Fruit fly (Drosophila melanogaster): Measurements from ENCODE around the gene Mcm6.

The Mcm6 gene

dm6 chrX:6683635-6684499, 9.7 kb downstream of the Mcm6 start, which contains the start of gene Pink1 (continued):
- TF ChIP-seq chinmo (GFP tag; IDR thresholded peaks at IDR 0.05; ENCODE audit: partially characterized antibody): peak; percentile 62; the same call in 1 of the 4 replicates
- TF ChIP-seq CG6689 (GFP tag; IDR thresholded peaks at IDR 0.05): no peak
- no peak for TF ChIP-seq Doc3 (GFP tag; IDR thresholded peaks at IDR 0.05; ENCODE audit: partially characterized antibody)
- TF ChIP-seq amos (GFP tag; IDR thresholded peaks at IDR 0.05; ENCODE audit: partially characterized antibody): peak; percentile 64
- no peak for TF ChIP-seq CG11085 (GFP tag; IDR thresholded peaks at IDR 0.05)
- no peak for TF ChIP-seq CG17186 (GFP tag; optimal IDR thresholded peaks at IDR 0.05)
- no peak for TF ChIP-seq CG6813 (GFP tag; optimal IDR thresholded peaks at IDR 0.05)
- TF ChIP-seq CTCF (GFP tag; optimal IDR thresholded peaks at IDR 0.05): peak; percentile 57
- no peak for TF ChIP-seq CG8478 (optimal IDR thresholded peaks at IDR 0.05)
- no peak for TF ChIP-seq fd3F (GFP tag; optimal IDR thresholded peaks at IDR 0.05)
- no peak for TF ChIP-seq eyg (GFP tag; optimal IDR thresholded peaks at IDR 0.05)
- no peak for TF ChIP-seq esg (GFP tag; conservative IDR thresholded peaks at IDR 0.05)
- TF ChIP-seq CG10565 (GFP tag; optimal IDR thresholded peaks at IDR 0.05): no peak
- TF ChIP-seq CG14441 (GFP tag; IDR thresholded peaks at IDR 0.05): no peak
- no peak for TF ChIP-seq HHEX (GFP tag; optimal IDR thresholded peaks at IDR 0.05)
- TF ChIP-seq MBD-R2 (GFP tag; IDR thresholded peaks at IDR 0.05): peak; percentile 35; the same call in 1 of the 2 replicates
- no peak for TF ChIP-seq lab (GFP tag; optimal IDR thresholded peaks at IDR 0.05)
- no peak for TF ChIP-seq CG15479 (GFP tag; optimal IDR thresholded peaks at IDR 0.05)
- no peak for TF ChIP-seq CG14014 (GFP tag; IDR thresholded peaks at IDR 0.05)
- TF ChIP-seq CG17328 (GFP tag; IDR thresholded peaks at IDR 0.05): no peak
- TF ChIP-seq ase (GFP tag; IDR thresholded peaks at IDR 0.05): no peak
- no peak for TF ChIP-seq ewg (GFP tag; optimal IDR thresholded peaks at IDR 0.05)
- TF ChIP-seq CG7987 (GFP tag; optimal IDR thresholded peaks at IDR 0.05): no peak
- no peak for TF ChIP-seq CG10209 (GFP tag; optimal IDR thresholded peaks at IDR 0.05)
- no peak for TF ChIP-seq CG6272 (GFP tag; IDR thresholded peaks at IDR 0.05)
- no peak for TF ChIP-seq ftz-f1 (GFP tag; optimal IDR thresholded peaks at IDR 0.05)
- TF ChIP-seq CG33557 (GFP tag; optimal IDR thresholded peaks at IDR 0.05): no peak
- no peak for TF ChIP-seq CG10147 (GFP tag; optimal IDR thresholded peaks at IDR 0.05)
- TF ChIP-seq CG11723 (GFP tag; optimal IDR thresholded peaks at IDR 0.05): no peak
- peak in 1 of 2 experiments; percentile 67 for TF ChIP-seq crp (GFP tag; optimal IDR thresholded peaks at IDR 0.05)
- TF ChIP-seq CG7556 (GFP tag; optimal IDR thresholded peaks at IDR 0.05): no peak
- TF ChIP-seq CG7963 (GFP tag; IDR thresholded peaks at IDR 0.05; ENCODE audit: partially characterized antibody): 0 out of 3 replicates have a peak, but pooled peaks have one; percentile 6
- no peak for TF ChIP-seq gt (GFP tag; IDR thresholded peaks at IDR 0.05)
- no peak for TF ChIP-seq wor (GFP tag; IDR thresholded peaks at IDR 0.05)
- no peak for TF ChIP-seq CG31365 (tag; optimal IDR thresholded peaks at IDR 0.05)
- TF ChIP-seq CG12299 (tag; optimal IDR thresholded peaks at IDR 0.05): no peak
- no peak for TF ChIP-seq fd64A (GFP tag; optimal IDR thresholded peaks at IDR 0.05)
- TF ChIP-seq klu (GFP tag; IDR thresholded peaks at IDR 0.05): no peak
- peak; percentile 47; the same call in 1 of the 2 replicates for TF ChIP-seq bbx (GFP tag; IDR thresholded peaks at IDR 0.05; ENCODE audit: partially characterized antibody)
- no peak for TF ChIP-seq scrt (GFP tag; optimal IDR thresholded peaks at IDR 0.05)
- no peak for TF ChIP-seq CG4707 (GFP tag; optimal IDR thresholded peaks at IDR 0.05)
- TF ChIP-seq gcm2 (GFP tag; optimal IDR thresholded peaks at IDR 0.05): no peak
- TF ChIP-seq CG12942 (GFP tag; optimal IDR thresholded peaks at IDR 0.05): no peak
- TF ChIP-seq pita (GFP tag; optimal IDR thresholded peaks at IDR 0.05): peak; percentile 42
- no peak for TF ChIP-seq Hr51 (GFP tag; optimal IDR thresholded peaks at IDR 0.05)
- peak; percentile 42 for TF ChIP-seq stwl (tag; optimal IDR thresholded peaks at IDR 0.05)
- no peak for TF ChIP-seq zf30C (GFP tag; optimal IDR thresholded peaks at IDR 0.05)
- TF ChIP-seq salm (tag; optimal IDR thresholded peaks at IDR 0.05): no peak
- no peak for TF ChIP-seq fru (optimal IDR thresholded peaks at IDR 0.05)
